Worm (Caenorhabditis elegans): ENCODE results near the gene cnc-4.

cnc-4 gene

DNA sequence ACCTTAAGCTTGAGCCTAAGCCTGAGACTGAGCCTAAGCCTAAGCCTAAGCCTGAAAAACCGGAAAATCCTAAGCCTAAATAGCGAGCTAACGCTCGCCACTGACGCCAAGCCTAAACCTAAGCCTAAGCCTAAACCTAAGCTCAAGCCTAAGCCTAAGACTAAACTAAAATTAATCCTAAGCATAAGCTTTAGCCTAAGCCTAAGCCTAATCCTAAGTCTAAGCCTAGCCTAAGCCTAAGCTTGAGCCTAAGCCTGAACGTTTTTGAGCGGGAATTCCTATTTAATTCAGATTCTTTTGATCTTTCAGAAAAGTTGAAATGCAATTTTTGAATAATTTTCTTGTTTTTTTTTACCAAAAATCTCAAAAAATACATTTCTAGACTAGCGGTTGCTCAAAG, 30.8 kb upstream of the cnc-4 start:
- TF ChIP-seq dmd-4 (tag; optimal IDR thresholded peaks at IDR 0.05; ENCODE audit: borderline replicate concordance) (no peak), dve-1 (tag; optimal IDR thresholded peaks at IDR 0.05) (peak; percentile 62)

DNA sequence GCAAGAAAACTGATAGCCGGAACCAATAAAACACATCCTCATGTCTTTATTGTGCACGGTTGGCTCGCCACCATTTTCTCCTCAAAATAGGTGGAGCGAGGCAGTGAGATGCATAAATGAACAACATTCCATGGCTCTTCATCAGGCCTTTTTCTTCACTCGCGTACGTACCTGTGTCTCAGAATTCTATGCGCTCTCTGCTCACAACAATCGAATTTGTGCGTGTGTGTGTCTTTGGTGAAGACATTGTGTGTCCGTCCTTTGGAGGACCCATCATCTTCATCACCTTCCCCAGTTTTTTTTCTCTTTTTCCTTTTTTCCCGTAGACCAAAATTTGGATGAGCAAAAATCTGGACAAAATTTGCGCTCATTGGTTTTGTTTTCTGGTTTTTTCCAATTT, 24.7 kb upstream of the cnc-4 start:
- TF ChIP-seq ceh-9 (tag; optimal IDR thresholded peaks at IDR 0.05) (no peak), unc-42 (tag; optimal IDR thresholded peaks at IDR 0.05) (peak; percentile 29)

DNA sequence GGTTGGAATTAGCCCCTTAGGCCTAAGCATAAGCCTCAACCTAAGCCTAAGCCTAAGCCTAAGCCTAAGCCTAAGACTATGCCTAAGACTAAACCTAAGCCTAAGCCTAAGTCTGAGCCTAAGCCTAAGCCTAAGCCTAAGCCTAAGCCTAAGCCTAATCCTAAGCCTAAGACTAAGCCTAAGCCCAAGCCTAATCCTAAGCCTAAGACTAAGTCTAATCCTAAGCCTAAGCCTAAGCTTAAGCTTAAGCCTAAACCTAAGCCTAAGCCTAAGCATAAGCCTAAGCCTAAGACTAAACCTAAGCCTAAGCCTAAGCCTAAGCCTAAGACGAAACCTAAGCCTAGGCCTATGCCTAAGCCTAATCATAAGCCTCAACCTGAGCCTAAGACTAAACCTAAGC, 23.7 kb upstream of the cnc-4 start:
- TF ChIP-seq dve-1 (tag; optimal IDR thresholded peaks at IDR 0.05) = peak; percentile 79
- no peak for TF ChIP-seq nhr-232 (tag; optimal IDR thresholded peaks at IDR 0.05)

DNA sequence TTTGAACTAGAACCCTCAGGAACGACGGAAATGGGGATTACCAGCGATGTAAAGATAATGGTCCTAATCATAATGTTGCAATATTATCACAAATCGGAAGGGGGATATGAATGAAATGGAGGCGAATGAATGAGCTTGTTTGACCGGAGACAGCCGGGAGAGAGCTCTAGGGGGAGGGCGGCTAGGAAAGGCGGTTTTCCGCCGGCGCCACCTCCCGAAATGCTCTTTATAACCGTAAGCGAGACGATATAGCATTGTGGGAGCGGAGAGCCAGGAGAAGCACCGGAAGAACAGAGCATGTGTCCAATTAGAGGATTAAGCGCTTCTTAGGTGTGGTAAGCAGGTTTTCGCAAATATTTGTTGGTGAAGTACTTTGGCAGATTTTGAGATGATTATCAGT, 21.4 kb upstream of the cnc-4 start, which contains the start of gene R12A1.3:
Gene R12A1.3, minus strand, starts transcription at position 200 of the 400 bp plus-strand sequence.
- TF ChIP-seq mec-3 (tag; optimal IDR thresholded peaks at IDR 0.05; ENCODE audit: borderline replicate concordance) (peak; percentile 52), sox-2 (GFP tag; IDR thresholded peaks at IDR 0.05) (no peak)

DNA sequence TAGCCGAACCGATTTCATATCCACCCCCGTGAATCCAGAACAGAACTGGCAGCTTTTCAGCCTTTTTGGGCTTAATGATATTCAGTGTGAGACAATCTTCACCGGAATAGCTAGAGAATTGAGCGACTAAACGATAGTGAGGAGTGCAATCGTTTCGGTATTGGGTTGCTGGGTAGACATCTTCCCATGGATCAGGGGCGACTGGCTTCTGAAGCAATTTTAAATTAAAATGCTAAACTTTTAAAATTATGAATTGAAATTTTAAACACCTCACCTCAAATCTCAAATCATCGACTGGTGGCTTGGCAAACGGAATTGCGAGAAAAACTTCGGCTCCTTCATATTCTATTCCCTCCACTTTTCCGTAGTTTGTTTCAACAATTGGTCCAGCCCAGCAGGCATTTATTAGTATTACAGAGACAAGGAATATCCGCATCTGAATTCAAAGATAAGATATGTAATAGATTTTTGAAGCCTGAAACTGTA, 15.2 kb upstream of the cnc-4 start, which contains the start of gene ges-1:
Gene ges-1, minus strand, starts transcription at position 436 of the 486 bp plus-strand sequence.
- TF ChIP-seq hlh-15 (tag; optimal IDR thresholded peaks at IDR 0.05) = no peak
- TF ChIP-seq pag-3 (tag; optimal IDR thresholded peaks at IDR 0.05; ENCODE audit: borderline replicate concordance) = no peak
- no peak for TF ChIP-seq ceh-14 (tag; optimal IDR thresholded peaks at IDR 0.05)
- TF ChIP-seq elt-4 (tag; optimal IDR thresholded peaks at IDR 0.05) = no peak
- no peak for TF ChIP-seq mec-3 (tag; optimal IDR thresholded peaks at IDR 0.05; ENCODE audit: borderline replicate concordance)
- no peak for TF ChIP-seq sdc-2 (tag; optimal IDR thresholded peaks at IDR 0.05)
- no peak for TF ChIP-seq sox-2 (GFP tag; IDR thresholded peaks at IDR 0.05)
- no peak for TF ChIP-seq lin-11 (tag; optimal IDR thresholded peaks at IDR 0.05)
- no peak for TF ChIP-seq ceh-31 (tag; optimal IDR thresholded peaks at IDR 0.05)
- no peak for TF ChIP-seq nhr-232 (tag; optimal IDR thresholded peaks at IDR 0.05)
- TF ChIP-seq ama-1 (optimal IDR thresholded peaks at IDR 0.05) = no peak
- TF ChIP-seq K02D7.2 (tag; optimal IDR thresholded peaks at IDR 0.05) = no peak

DNA sequence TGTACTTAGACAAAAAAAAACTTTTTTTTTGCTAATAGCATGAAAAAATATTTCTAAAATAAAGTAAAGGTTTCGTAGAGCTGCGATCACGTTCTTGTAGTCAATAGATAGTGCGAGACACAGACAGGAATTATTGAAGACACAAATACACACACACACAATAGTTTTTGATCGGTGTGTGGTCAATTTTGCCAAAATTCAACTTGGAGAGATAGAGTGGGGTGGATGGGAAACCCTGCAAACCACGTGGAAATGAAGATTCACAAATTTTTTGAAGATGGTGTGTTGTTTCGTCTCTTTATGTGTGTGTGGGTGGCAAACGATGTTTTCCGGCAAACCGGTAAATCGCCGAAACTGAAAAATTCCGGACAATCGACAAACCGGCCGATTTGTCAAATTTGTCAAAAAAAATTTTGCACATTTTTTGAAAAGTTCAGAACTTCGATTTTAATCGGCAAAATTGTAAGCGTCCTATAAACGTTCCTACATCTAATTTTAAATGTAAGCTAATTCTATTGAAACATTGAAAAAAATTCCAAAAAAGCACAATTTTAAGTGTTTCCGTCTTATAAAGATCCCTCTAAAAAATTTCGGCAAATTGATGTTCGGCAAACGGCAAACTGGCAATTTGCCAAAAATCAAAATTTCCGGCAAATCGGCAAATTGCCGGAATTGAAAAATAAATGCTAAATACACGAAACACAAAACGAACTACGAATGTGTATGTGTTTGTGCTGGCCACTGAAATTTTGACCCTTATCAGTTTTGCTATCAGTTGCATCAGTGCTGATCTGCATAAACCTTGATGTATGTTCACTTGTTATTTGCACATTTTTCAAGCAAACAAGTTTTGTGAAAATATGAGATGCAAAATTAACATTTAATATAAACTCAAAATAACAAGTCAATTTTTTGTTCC, 14.2 kb upstream of the cnc-4 start:
- TF ChIP-seq elt-2 (tag; optimal IDR thresholded peaks at IDR 0.05) = peak; percentile 75
- TF ChIP-seq elt-4 (tag; optimal IDR thresholded peaks at IDR 0.05) = no peak

DNA sequence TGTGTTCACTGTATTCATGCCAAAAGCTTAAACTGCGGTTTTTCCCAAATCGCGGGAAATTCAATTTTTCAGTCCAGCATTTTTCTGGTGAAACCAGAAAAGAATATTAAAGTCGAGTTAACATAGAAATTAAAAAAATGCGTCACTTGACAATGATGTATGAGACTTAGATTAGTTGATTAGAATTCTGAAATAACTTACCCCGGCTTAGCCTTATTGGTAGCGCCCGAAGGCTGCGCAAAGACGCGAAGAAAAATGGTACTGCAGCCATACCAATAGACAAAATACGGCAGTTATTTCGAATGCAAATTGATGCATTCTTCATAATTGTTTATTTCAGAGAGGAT, 13.6 kb upstream of the cnc-4 start:
- TF ChIP-seq ceh-34 (tag; optimal IDR thresholded peaks at IDR 0.05) (no peak), ztf-16 (tag; optimal IDR thresholded peaks at IDR 0.05) (no peak), eyg-1 (tag; optimal IDR thresholded peaks at IDR 0.05) (no peak), dve-1 (tag; optimal IDR thresholded peaks at IDR 0.05) (no peak), hlh-6 (tag; optimal IDR thresholded peaks at IDR 0.05) (no peak), unc-3 (GFP tag; conservative IDR thresholded peaks at IDR 0.05) (no peak), unc-3 (tag; optimal IDR thresholded peaks at IDR 0.05) (no peak), zip-5 (tag; optimal IDR thresholded peaks at IDR 0.05) (no peak), ets-4 (tag; optimal IDR thresholded peaks at IDR 0.05) (no peak), Y22D7AL.16 (tag; optimal IDR thresholded peaks at IDR 0.05) (no peak), mec-3 (tag; optimal IDR thresholded peaks at IDR 0.05; ENCODE audit: borderline replicate concordance) (no peak), tbx-7 (tag; optimal IDR thresholded peaks at IDR 0.05) (no peak), syd-9 (tag; optimal IDR thresholded peaks at IDR 0.05) (no peak), nhr-11 (tag; optimal IDR thresholded peaks at IDR 0.05) (no peak)
